Fruit fly (Drosophila melanogaster) whole organism, embryonic: ENCODE data around the gene Sgp.

Source experiments
- Asciz ChIP-seq: fragments of 200-800 bp; sonication (Bioruptor generic); optimal IDR thresholded peaks from 2 replicates; lab custom pipeline; 2017; ENCODE audit warnings: missing biosample characterization, mild to moderate bottlenecking, missing genetic modification characterization, missing genetic modification reagents
- CG10959 ChIP-seq: fragments of 200-800 bp; sonication (Bioruptor generic); IDR thresholded peaks from 2 replicates; pipeline ENCODE4 v1.3.6; 2022; ENCODE audit warnings: missing biosample characterization, missing genetic modification characterization
- CG14710 ChIP-seq: fragments of 200-800 bp; sonication (Bioruptor generic); optimal IDR thresholded peaks from 3 replicates; lab custom pipeline; 2019; ENCODE audit warnings: missing biosample characterization, mild to moderate bottlenecking, missing genetic modification characterization, moderate library complexity
- CG17186 ChIP-seq: fragments of 200-800 bp; sonication (Bioruptor generic); optimal IDR thresholded peaks from 3 replicates; lab custom pipeline; 2017; ENCODE audit warnings: missing biosample characterization, missing genetic modification reagents, missing genetic modification characterization
- CG18619 ChIP-seq: fragments of 200-800 bp; sonication (Bioruptor generic); optimal IDR thresholded peaks from 3 replicates; lab custom pipeline; 2017; ENCODE audit warnings: missing biosample characterization, mild to moderate bottlenecking, missing genetic modification characterization
- CG33557 ChIP-seq: fragments of 200-800 bp; sonication (Bioruptor generic); optimal IDR thresholded peaks from 2 replicates; lab custom pipeline; 2019; ENCODE audit warnings: missing biosample characterization, mild to moderate bottlenecking, missing genetic modification characterization, moderate library complexity
- CG3407 ChIP-seq: fragments of 200-800 bp; sonication (Bioruptor generic); optimal IDR thresholded peaks from 2 replicates; lab custom pipeline; 2018; ENCODE audit warnings: missing biosample characterization, mild to moderate bottlenecking, missing genetic modification characterization
- CG4854 ChIP-seq: fragments of 200-800 bp; sonication (Bioruptor generic); optimal IDR thresholded peaks from 2 replicates; lab custom pipeline; 2016; ENCODE audit warnings: missing biosample characterization, missing genetic modification characterization, inconsistent platforms
- CG5180 ChIP-seq: fragments of 200-800 bp; sonication (Bioruptor generic); optimal IDR thresholded peaks from 3 replicates; lab custom pipeline; 2017; ENCODE audit warnings: missing biosample characterization, missing genetic modification characterization, mild to moderate bottlenecking, moderate library complexity, missing genetic modification reagents
- CG7745 ChIP-seq: fragments of 200-800 bp; sonication (Bioruptor generic); optimal IDR thresholded peaks from 2 replicates; lab custom pipeline; 2018; ENCODE audit warnings: missing biosample characterization, mild to moderate bottlenecking, missing genetic modification characterization, moderate library complexity
- CG8944 ChIP-seq: fragments of 200-800 bp; sonication (Bioruptor generic); optimal IDR thresholded peaks from 3 replicates; lab custom pipeline; 2016; ENCODE audit warnings: missing biosample characterization, missing genetic modification characterization
- CrebB ChIP-seq: fragments of 200-800 bp; sonication (Bioruptor generic); optimal IDR thresholded peaks from 3 replicates; lab custom pipeline; 2018; ENCODE audit warnings: missing biosample characterization, mild to moderate bottlenecking, missing genetic modification characterization
- Dip3 ChIP-seq: fragments of 200-800 bp; sonication (Bioruptor generic); optimal IDR thresholded peaks from 3 replicates; lab custom pipeline; 2016; ENCODE audit warnings: missing biosample characterization, missing genetic modification characterization
- Doc3 ChIP-seq: fragments of 200-800 bp; sonication (Bioruptor generic); IDR thresholded peaks from 3 replicates; pipeline ENCODE4 v1.3.6; 2022; ENCODE audit warnings: missing biosample characterization, missing genetic modification characterization; ENCODE audit not compliant: partially characterized antibody
- Eip74EF ChIP-seq, 2 experiments: fragments of 200-800 bp in 1 of 2; fragments of >200 bp in 1 of 2; sonication (Bioruptor generic) in 1 of 2; optimal IDR thresholded peaks; 2 replicates each; lab custom pipeline; 2017 to 2019; ENCODE audit warnings: missing biosample characterization in 2 of 2, missing genetic modification characterization in 2 of 2, mild to moderate bottlenecking in 1 of 2, moderate library complexity in 1 of 2
- HLH3B ChIP-seq: fragments of 200-800 bp; sonication (Bioruptor generic); IDR thresholded peaks from 2 replicates; pipeline ENCODE4 v1.3.6; 2022; ENCODE audit warnings: missing biosample characterization, missing genetic modification characterization
- HLH4C ChIP-seq: fragments of 200-800 bp; sonication (Bioruptor generic); IDR thresholded peaks from 3 replicates; pipeline ENCODE4 v1.3.6; 2022; ENCODE audit warnings: missing biosample characterization, missing genetic modification characterization; ENCODE audit not compliant: partially characterized antibody
- Kr ChIP-seq: fragments of 200-800 bp; sonication (Bioruptor generic); optimal IDR thresholded peaks from 2 replicates; lab custom pipeline; 2017; ENCODE audit warnings: missing biosample characterization, mild to moderate bottlenecking, missing genetic modification characterization
- Lpt ChIP-seq: fragments of >200 bp; optimal IDR thresholded peaks from 2 replicates; lab custom pipeline; 2018; ENCODE audit warnings: missing biosample characterization, missing genetic modification characterization
- Meics ChIP-seq: fragments of 200-800 bp; sonication (Bioruptor generic); optimal IDR thresholded peaks from 2 replicates; lab custom pipeline; 2017; ENCODE audit warnings: missing biosample characterization, mild to moderate bottlenecking, missing genetic modification characterization
- NFAT ChIP-seq: fragments of 200-800 bp; sonication (Bioruptor generic); IDR thresholded peaks from 2 replicates; pipeline ENCODE4 v1.3.6; 2022; ENCODE audit warnings: missing biosample characterization, missing genetic modification characterization
- NK7.1 ChIP-seq: fragments of 200-800 bp; sonication (Bioruptor generic); optimal IDR thresholded peaks from 3 replicates; lab custom pipeline; 2016; ENCODE audit warnings: missing biosample characterization, missing genetic modification characterization
- Neu2 ChIP-seq: fragments of 200-800 bp; sonication (Bioruptor generic); optimal IDR thresholded peaks from 3 replicates; lab custom pipeline; 2016; ENCODE audit warnings: missing biosample characterization, missing genetic modification characterization, borderline replicate concordance
- Nf-YA ChIP-seq: fragments of 200-800 bp; sonication (Bioruptor generic); IDR thresholded peaks from 2 replicates; pipeline ENCODE4 v1.3.6; 2022; ENCODE audit warnings: missing biosample characterization, missing genetic modification characterization
- NfI ChIP-seq: fragments of 200-800 bp; sonication (Bioruptor generic); optimal IDR thresholded peaks from 3 replicates; lab custom pipeline; 2018; ENCODE audit warnings: missing biosample characterization, mild to moderate bottlenecking, missing genetic modification characterization, moderate library complexity
- Opbp ChIP-seq: fragments of 200-800 bp; sonication (Bioruptor generic); IDR thresholded peaks from 3 replicates; pipeline ENCODE4 v1.3.6; 2022; ENCODE audit warnings: missing biosample characterization, missing genetic modification characterization; ENCODE audit not compliant: partially characterized antibody
- Pdp1 ChIP-seq, 2 experiments: fragments of 200-800 bp; sonication (Bioruptor generic); optimal IDR thresholded peaks; 3 replicates each; lab custom pipeline; 2016; ENCODE audit warnings: missing biosample characterization in 2 of 2, missing genetic modification characterization in 2 of 2, mild to moderate bottlenecking in 1 of 2, moderate library complexity in 1 of 2
- Scr ChIP-seq: fragments of 200-800 bp; sonication (Bioruptor generic); IDR thresholded peaks from 2 replicates; pipeline ENCODE4 v1.3.6; 2022; ENCODE audit warnings: missing biosample characterization, missing genetic modification characterization; ENCODE audit not compliant: partially characterized antibody
- Six4 ChIP-seq: fragments of 200-800 bp; sonication (Bioruptor generic); optimal IDR thresholded peaks from 2 replicates; lab custom pipeline; 2016; ENCODE audit warnings: missing biosample characterization, missing genetic modification characterization
- Ssrp ChIP-seq: fragments of 200-800 bp; sonication (Bioruptor generic); optimal IDR thresholded peaks from 2 replicates; lab custom pipeline; 2018; ENCODE audit warnings: missing biosample characterization, mild to moderate bottlenecking, missing genetic modification characterization, moderate library complexity
- YL-1 ChIP-seq: fragments of 200-800 bp; sonication (Bioruptor generic); optimal IDR thresholded peaks from 3 replicates; lab custom pipeline; 2017; ENCODE audit warnings: missing biosample characterization, mild to moderate bottlenecking, missing genetic modification characterization
- dpn ChIP-seq, 2 experiments: fragments of 200-800 bp; sonication (Bioruptor generic); optimal IDR thresholded peaks; 3 replicates each; lab custom pipeline; 2016; ENCODE audit warnings: missing biosample characterization in 2 of 2, missing genetic modification characterization in 2 of 2
- fd96Cb ChIP-seq: fragments of 200-800 bp; sonication (Bioruptor generic); optimal IDR thresholded peaks from 2 replicates; lab custom pipeline; 2018; ENCODE audit warnings: missing biosample characterization, mild to moderate bottlenecking, missing genetic modification characterization, moderate library complexity
- gem ChIP-seq: fragments of 200-800 bp; sonication (Bioruptor generic); optimal IDR thresholded peaks from 2 replicates; lab custom pipeline; 2019; ENCODE audit warnings: missing biosample characterization, mild to moderate bottlenecking, missing genetic modification characterization, moderate library complexity
- hbn ChIP-seq: fragments of 200-800 bp; sonication (Bioruptor generic); IDR thresholded peaks from 2 replicates; pipeline ENCODE4 v1.3.6; 2022; ENCODE audit warnings: missing biosample characterization, missing genetic modification characterization; ENCODE audit not compliant: partially characterized antibody
- klu ChIP-seq: fragments of 200-800 bp; sonication (Bioruptor generic); IDR thresholded peaks from 2 replicates; pipeline ENCODE4 v1.3.6; 2022; ENCODE audit warnings: missing biosample characterization, missing genetic modification characterization
- lbe ChIP-seq: fragments of 200-800 bp; sonication (Bioruptor generic); optimal IDR thresholded peaks from 2 replicates; lab custom pipeline; 2016; ENCODE audit warnings: missing biosample characterization, mild to moderate bottlenecking, missing genetic modification characterization
- lilli ChIP-seq: fragments of 200-800 bp; sonication (Bioruptor generic); optimal IDR thresholded peaks from 3 replicates; lab custom pipeline; 2016; ENCODE audit warnings: missing biosample characterization, missing genetic modification characterization
- lov ChIP-seq, 2 experiments: fragments of 200-800 bp in 1 of 2; fragments of >200 bp in 1 of 2; sonication (Bioruptor generic) in 1 of 2; IDR thresholded peaks in 1 of 2; optimal IDR thresholded peaks in 1 of 2; 2 replicates in 1 of 2; 3 replicates in 1 of 2; pipeline versions ENCODE4 v1.3.6 to Lab custom; 2017 to 2022; ENCODE audit warnings: missing biosample characterization in 1 of 2, missing genetic modification characterization in 1 of 2
- pfk ChIP-seq: fragments of 200-800 bp; sonication (Bioruptor generic); optimal IDR thresholded peaks from 2 replicates; lab custom pipeline; 2018; ENCODE audit warnings: missing biosample characterization, mild to moderate bottlenecking, missing genetic modification characterization, moderate library complexity
- sob ChIP-seq: fragments of 200-800 bp; sonication (Bioruptor generic); IDR thresholded peaks from 2 replicates; pipeline ENCODE4 v1.3.6; 2022; ENCODE audit warnings: missing biosample characterization, missing genetic modification characterization
- sr ChIP-seq: fragments of 200-800 bp; sonication (Bioruptor generic); IDR thresholded peaks from 3 replicates; pipeline ENCODE4 v1.3.6; 2022; ENCODE audit warnings: missing biosample characterization, missing genetic modification characterization
- sug ChIP-seq: fragments of 200-800 bp; optimal IDR thresholded peaks from 2 replicates; lab custom pipeline; 2019; ENCODE audit warnings: missing biosample characterization, mild to moderate bottlenecking, missing genetic modification characterization, moderate library complexity
- tap ChIP-seq: fragments of 200-800 bp; optimal IDR thresholded peaks from 3 replicates; lab custom pipeline; 2019; ENCODE audit warnings: missing biosample characterization, mild to moderate bottlenecking, missing genetic modification characterization, moderate library complexity
- tio ChIP-seq: fragments of 200-800 bp; sonication (Bioruptor generic); optimal IDR thresholded peaks from 2 replicates; lab custom pipeline; 2017; ENCODE audit warnings: missing biosample characterization, missing genetic modification characterization, inconsistent platforms
- vnd ChIP-seq: fragments of 200-800 bp; sonication (Bioruptor generic); IDR thresholded peaks from 3 replicates; pipeline ENCODE4 v1.3.6; 2022; ENCODE audit warnings: missing biosample characterization, missing genetic modification characterization; ENCODE audit not compliant: partially characterized antibody

The Sgp gene

dm6 chr2L:8534515-8535295 lies 15.2 kb downstream of the Sgp start (continued):
- peak; percentile 97 for TF ChIP-seq HLH3B (GFP tag; lab: Robert Waterston, UW)
- peak; percentile 98 for TF ChIP-seq Asciz (GFP tag; lab: Kevin White, UChicago)
- TF ChIP-seq sr: peak; percentile 70; the same call in 2 of the 3 replicates
- TF ChIP-seq CG18619 (GFP tag; lab: Kevin White, UChicago): peak; percentile 90
- peak; percentile 89 for TF ChIP-seq CG14710 (tag; lab: Kevin White, UChicago)
- TF ChIP-seq pfk (GFP tag; lab: Kevin White, UChicago): peak; percentile 22
- peak; percentile 96 for TF ChIP-seq NfI (GFP tag; lab: Kevin White, UChicago)
- no peak for TF ChIP-seq Neu2 (GFP tag; lab: Kevin White, UChicago)
- peak; percentile 88 for TF ChIP-seq Six4
- TF ChIP-seq Scr: peak; percentile 41
- peak; percentile 80 for TF ChIP-seq CG4854
- peak; percentile 84 for TF ChIP-seq CG33557 (GFP tag; lab: Kevin White, UChicago)
- no peak for TF ChIP-seq Kr (GFP tag; lab: Kevin White, UChicago)
- TF ChIP-seq fd96Cb (tag; lab: Kevin White, UChicago): peak; percentile 98
- peak; percentile 50 for TF ChIP-seq CG7745 (tag; lab: Kevin White, UChicago)
- TF ChIP-seq CrebB (tag; lab: Kevin White, UChicago): peak; percentile 92
- peak; percentile 81 for TF ChIP-seq Meics (GFP tag; lab: Kevin White, UChicago)
- TF ChIP-seq Lpt (GFP tag; lab: Kevin White, UChicago): no peak
- peak; percentile 93 for TF ChIP-seq Nf-YA (GFP tag; lab: Robert Waterston, UW)
- TF ChIP-seq sug (tag; lab: Kevin White, UChicago): peak; percentile 78
- TF ChIP-seq lov (optimal IDR thresholded peaks at IDR 0.05; lab: Kevin White, UChicago): no peak
- TF ChIP-seq lov (GFP tag; IDR thresholded peaks at IDR 0.05; lab: Robert Waterston, UW): peak; percentile 86; the same call in 2 of the 3 replicates
- peak; percentile 78 for TF ChIP-seq CG10959 (GFP tag; lab: Robert Waterston, UW)
- peak; percentile 82 for TF ChIP-seq klu (GFP tag; lab: Robert Waterston, UW)
- 0 out of 3 replicates have a peak, but pooled peaks have one; percentile 54 for TF ChIP-seq HLH4C (GFP tag; lab: Robert Waterston, UW)
- TF ChIP-seq Pdp1 (GFP tag; optimal IDR thresholded peaks at IDR 0.05; lab: Kevin White, UChicago): peak; percentile 83 to 87
- TF ChIP-seq Ssrp: peak; percentile 98
- TF ChIP-seq vnd (GFP tag; lab: Robert Waterston, UW): peak; percentile 54; the same call in 2 of the 3 replicates
- TF ChIP-seq YL-1 (GFP tag; lab: Kevin White, UChicago): peak; percentile 80
- TF ChIP-seq tap: peak; percentile 97
- peak; percentile 95 for TF ChIP-seq lbe (GFP tag; lab: Kevin White, UChicago)
- TF ChIP-seq Opbp (GFP tag; lab: Robert Waterston, UW): no peak
- TF ChIP-seq CG17186 (GFP tag; lab: Kevin White, UChicago): peak; percentile 94
- TF ChIP-seq tio: peak; percentile 88
- TF ChIP-seq dpn (GFP tag; optimal IDR thresholded peaks at IDR 0.05; lab: Kevin White, UChicago): peak; percentile 81 to 94
- peak; percentile 73 for TF ChIP-seq NFAT (GFP tag; lab: Robert Waterston, UW)
- peak; percentile 43 for TF ChIP-seq hbn
- peak; percentile 91 for TF ChIP-seq CG5180 (GFP tag; lab: Kevin White, UChicago)
- peak; percentile 93 for TF ChIP-seq CG3407
- TF ChIP-seq lilli (GFP tag; lab: Kevin White, UChicago): peak; percentile 89
- TF ChIP-seq CG8944 (GFP tag; lab: Kevin White, UChicago): peak; percentile 69
- TF ChIP-seq Doc3: peak; percentile 45; the same call in 1 of the 3 replicates
- TF ChIP-seq NK7.1 (GFP tag; lab: Kevin White, UChicago): peak; percentile 65
- peak; percentile 81 for TF ChIP-seq sob (GFP tag; lab: Robert Waterston, UW)
- peak in 1 of 2 experiments; percentile 97 for TF ChIP-seq Eip74EF (GFP tag; optimal IDR thresholded peaks at IDR 0.05; lab: Kevin White, UChicago)
- TF ChIP-seq Dip3 (GFP tag; lab: Kevin White, UChicago): peak; percentile 69
- peak; percentile 98 for TF ChIP-seq gem
